Fruit fly (Drosophila melanogaster): ENCODE data around the gene pHCl-2.

DNA sequence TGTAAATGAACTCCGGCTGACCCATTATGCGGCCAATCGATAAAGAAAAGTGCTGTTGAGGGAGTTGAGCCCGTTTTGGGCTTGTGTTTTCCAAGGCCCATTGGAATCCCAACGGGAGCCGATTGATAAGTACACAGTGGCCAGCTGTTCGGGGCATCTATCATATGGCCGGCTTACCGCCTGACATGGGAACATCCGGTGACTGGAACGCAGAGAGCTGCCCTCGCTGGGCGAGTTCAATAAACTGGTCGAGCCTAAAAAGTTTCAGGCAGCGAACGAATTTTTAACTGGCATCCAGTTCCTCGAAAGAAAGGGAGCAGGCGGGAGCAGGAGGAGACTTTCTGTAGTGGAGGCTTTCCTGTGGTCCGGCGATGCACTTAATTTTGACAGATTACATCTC is 3.7 kb downstream of the pHCl-2 start:
- no peak for TF ChIP-seq Myc (optimal IDR thresholded peaks at IDR 0.05)
- TF ChIP-seq h (optimal IDR thresholded peaks at IDR 0.05), result no peak
- no peak for TF ChIP-seq Sin3A (optimal IDR thresholded peaks at IDR 0.05)
- no peak for TF ChIP-seq insv (optimal IDR thresholded peaks at IDR 0.05)

All from Kc167 (cell line).